Worm (Caenorhabditis elegans) whole organism, early embryonic: ENCODE measurements around the gene F20A1.6.

Source experiments
- B0310.2 ChIP-seq: sonication (generic microtip); optimal IDR thresholded peaks from 2 replicates; lab custom pipeline; 2016; ENCODE audit warnings: mild to moderate bottlenecking, missing genetic modification characterization, missing compliant biosample characterization
- F13C5.2 ChIP-seq: sonication (generic microtip); optimal IDR thresholded peaks from 2 replicates; lab custom pipeline; 2017; ENCODE audit warnings: mild to moderate bottlenecking, missing genetic modification characterization, inconsistent platforms, missing compliant biosample characterization
- ama-1 ChIP-seq: fragments of 150-350 bp; optimal IDR thresholded peaks from 2 replicates; lab custom pipeline; 2014
- ceh-36 ChIP-seq: sonication (generic microtip); optimal IDR thresholded peaks from 2 replicates; lab custom pipeline; 2016; ENCODE audit warnings: missing genetic modification characterization, inconsistent platforms, missing compliant biosample characterization
- flt-1 ChIP-seq: fragments of 200-800 bp; sonication (Bioruptor generic); IDR thresholded peaks from 2 replicates; pipeline ENCODE4 v1.3.6; 2022; ENCODE audit warnings: missing genetic modification characterization, missing compliant biosample characterization
- hmbx-1 ChIP-seq: sonication (generic microtip); optimal IDR thresholded peaks from 2 replicates; lab custom pipeline; 2016; ENCODE audit warnings: mild to moderate bottlenecking, missing genetic modification characterization, missing compliant biosample characterization
- hnd-1 ChIP-seq: sonication (generic microtip); optimal IDR thresholded peaks from 2 replicates; lab custom pipeline; 2016; ENCODE audit warnings: missing genetic modification characterization, missing compliant biosample characterization
- pes-1 ChIP-seq: fragments of 200-800 bp; sonication (Bioruptor generic); IDR thresholded peaks from 2 replicates; pipeline ENCODE4 v1.3.6; 2022; ENCODE audit warnings: missing genetic modification reagents, missing genetic modification characterization, missing compliant biosample characterization
- scrt-1 ChIP-seq: fragments of 200-800 bp; sonication (Bioruptor generic); IDR thresholded peaks from 2 replicates; pipeline ENCODE4 v1.3.6; 2022; ENCODE audit warnings: missing genetic modification characterization, missing compliant biosample characterization
- tbx-37 ChIP-seq: fragments of 200-800 bp; sonication (Bioruptor generic); conservative IDR thresholded peaks from 2 replicates; pipeline ENCODE4 v1.3.6; 2022; ENCODE audit warnings: missing genetic modification reagents, missing genetic modification characterization, missing compliant biosample characterization
- tra-4 ChIP-seq: sonication (generic microtip); optimal IDR thresholded peaks from 2 replicates; lab custom pipeline; 2017; ENCODE audit warnings: missing genetic modification characterization, missing compliant biosample characterization

DNA sequence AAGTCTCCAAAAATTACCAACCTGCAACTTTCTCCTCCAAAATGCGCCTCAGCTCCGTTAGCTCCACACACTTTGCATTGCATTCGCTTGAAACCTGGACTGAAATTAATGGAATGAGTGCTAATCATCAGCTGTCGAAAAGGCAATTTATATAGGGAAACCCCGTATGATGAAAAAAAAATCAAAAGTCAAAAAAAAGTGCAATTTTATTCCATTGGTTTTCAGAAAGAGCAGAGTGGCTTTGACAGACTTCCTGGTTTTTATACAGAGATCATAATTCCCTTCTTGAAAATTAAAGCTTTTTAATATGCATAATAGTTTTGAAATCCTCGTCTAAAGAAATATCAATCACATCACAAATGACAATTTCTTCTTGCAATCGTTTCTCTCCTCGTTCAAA is 39.3 kb downstream of the F20A1.6 start, which contains the start of gene nhr-139:
- TF ChIP-seq B0310.2 (tag; lab: Kevin White, UChicago) = no peak
- TF ChIP-seq ceh-36 = no peak
- TF ChIP-seq tbx-37 = no peak
- no peak for TF ChIP-seq ama-1 (lab: Kevin White, UChicago)
- no peak for TF ChIP-seq tra-4 (tag; lab: Kevin White, UChicago)
- no peak for TF ChIP-seq flt-1 (GFP tag; lab: Robert Waterston, UW)
- TF ChIP-seq hnd-1 (tag; lab: Kevin White, UChicago) = no peak
- no peak for TF ChIP-seq scrt-1 (GFP tag; lab: Robert Waterston, UW)
- no peak for TF ChIP-seq F13C5.2
- no peak for TF ChIP-seq pes-1 (GFP tag; lab: Robert Waterston, UW)
- TF ChIP-seq hmbx-1 (tag; lab: Kevin White, UChicago) = no peak
